Worm (Caenorhabditis elegans) whole organism, early embryonic: Measurements from ENCODE around the gene taf-6.2.

ENCODE experiments used
- B0310.2 ChIP-seq: sonication (generic microtip); optimal IDR thresholded peaks from 2 replicates; lab custom pipeline; 2016; ENCODE audit warnings: mild to moderate bottlenecking, missing genetic modification characterization, missing compliant biosample characterization
- F13C5.2 ChIP-seq: sonication (generic microtip); optimal IDR thresholded peaks from 2 replicates; lab custom pipeline; 2017; ENCODE audit warnings: mild to moderate bottlenecking, missing genetic modification characterization, inconsistent platforms, missing compliant biosample characterization
- aly-1 ChIP-seq: sonication (generic microtip); optimal IDR thresholded peaks from 2 replicates; lab custom pipeline; 2016; ENCODE audit warnings: missing genetic modification characterization, missing compliant biosample characterization
- ama-1 ChIP-seq: fragments of 150-350 bp; optimal IDR thresholded peaks from 2 replicates; lab custom pipeline; 2014
- ceh-13 ChIP-seq: fragments of 200-800 bp; sonication (Bioruptor generic); optimal IDR thresholded peaks from 2 replicates; lab custom pipeline; 2018; ENCODE audit warnings: mild to moderate bottlenecking, missing genetic modification characterization, missing compliant biosample characterization
- ceh-36 ChIP-seq: sonication (generic microtip); optimal IDR thresholded peaks from 2 replicates; lab custom pipeline; 2016; ENCODE audit warnings: missing genetic modification characterization, inconsistent platforms, missing compliant biosample characterization
- ets-7 ChIP-seq: sonication (generic microtip); optimal IDR thresholded peaks from 2 replicates; lab custom pipeline; 2016; ENCODE audit warnings: missing genotype, missing genetic modification characterization, missing compliant biosample characterization
- flt-1 ChIP-seq: fragments of 200-800 bp; sonication (Bioruptor generic); IDR thresholded peaks from 2 replicates; pipeline ENCODE4 v1.3.6; 2022; ENCODE audit warnings: missing genetic modification characterization, missing compliant biosample characterization
- hmbx-1 ChIP-seq: sonication (generic microtip); optimal IDR thresholded peaks from 2 replicates; lab custom pipeline; 2016; ENCODE audit warnings: mild to moderate bottlenecking, missing genetic modification characterization, missing compliant biosample characterization
- hmg-4 ChIP-seq: fragments of 200-800 bp; sonication (Bioruptor generic); optimal IDR thresholded peaks from 2 replicates; lab custom pipeline; 2018; ENCODE audit warnings: mild to moderate bottlenecking, missing genetic modification characterization, missing compliant biosample characterization
- hnd-1 ChIP-seq: sonication (generic microtip); optimal IDR thresholded peaks from 2 replicates; lab custom pipeline; 2016; ENCODE audit warnings: missing genetic modification characterization, missing compliant biosample characterization
- pes-1 ChIP-seq: fragments of 200-800 bp; sonication (Bioruptor generic); IDR thresholded peaks from 2 replicates; pipeline ENCODE4 v1.3.6; 2022; ENCODE audit warnings: missing genetic modification reagents, missing genetic modification characterization, missing compliant biosample characterization
- scrt-1 ChIP-seq: fragments of 200-800 bp; sonication (Bioruptor generic); IDR thresholded peaks from 2 replicates; pipeline ENCODE4 v1.3.6; 2022; ENCODE audit warnings: missing genetic modification characterization, missing compliant biosample characterization
- sea-1 ChIP-seq: fragments of 200-800 bp; sonication (Bioruptor generic); conservative IDR thresholded peaks from 2 replicates; pipeline ENCODE4 v1.3.6; 2022; ENCODE audit warnings: missing genetic modification characterization, missing compliant biosample characterization
- tbx-11 ChIP-seq: fragments of 200-800 bp; sonication (Bioruptor generic); IDR thresholded peaks from 2 replicates; pipeline ENCODE4 v1.3.6; 2022; ENCODE audit warnings: missing genetic modification characterization, missing compliant biosample characterization
- tbx-37 ChIP-seq: fragments of 200-800 bp; sonication (Bioruptor generic); conservative IDR thresholded peaks from 2 replicates; pipeline ENCODE4 v1.3.6; 2022; ENCODE audit warnings: missing genetic modification reagents, missing genetic modification characterization, missing compliant biosample characterization
- tra-4 ChIP-seq: sonication (generic microtip); optimal IDR thresholded peaks from 2 replicates; lab custom pipeline; 2017; ENCODE audit warnings: missing genetic modification characterization, missing compliant biosample characterization

Gene taf-6.2

ce11 chrIV:3686765-3687164 is 7.8 kb downstream of the taf-6.2 start, which contains the start of gene map-1:
Gene map-1, minus strand, starts transcription at chrIV:3686865.
- TF ChIP-seq ama-1 (lab: Kevin White, UChicago) (no peak), hmg-4 (GFP tag; lab: Kevin White, UChicago) (no peak), scrt-1 (GFP tag; lab: Robert Waterston, UW) (no peak), tbx-37 (GFP tag; lab: Robert Waterston, UW) (no peak), hnd-1 (tag; lab: Kevin White, UChicago) (no peak), pes-1 (GFP tag; lab: Robert Waterston, UW) (no peak), B0310.2 (tag; lab: Kevin White, UChicago) (no peak), tra-4 (tag; lab: Kevin White, UChicago) (no peak), sea-1 (no peak)

ce11 chrIV:3686260-3686659 is 8.3 kb downstream of the taf-6.2 start:
- TF ChIP-seq hmg-4 (GFP tag; lab: Kevin White, UChicago) (peak; percentile 21), tbx-11 (GFP tag; lab: Robert Waterston, UW) (0 out of 2 replicates have a peak, but pooled peaks have one; percentile 38), ceh-13 (no peak), aly-1 (tag; lab: Kevin White, UChicago) (peak; percentile 73), flt-1 (GFP tag; lab: Robert Waterston, UW) (no peak)

- TF ChIP-seq tbx-37 (GFP tag; lab: Robert Waterston, UW) = no peak
- no peak for TF ChIP-seq scrt-1 (GFP tag; lab: Robert Waterston, UW)
- no peak for TF ChIP-seq ets-7
- no peak for TF ChIP-seq F13C5.2
- TF ChIP-seq hmg-4 (GFP tag; lab: Kevin White, UChicago) = no peak
- TF ChIP-seq tbx-11 (GFP tag; lab: Robert Waterston, UW) = no peak
- no peak for TF ChIP-seq ceh-36 (tag; lab: Kevin White, UChicago)
Measured at ce11 chrIV:3681763-3682162, 12.8 kb downstream of the taf-6.2 start.

- no peak for TF ChIP-seq pes-1 (GFP tag; lab: Robert Waterston, UW)
- no peak for TF ChIP-seq hmg-4 (GFP tag; lab: Kevin White, UChicago)
- no peak for TF ChIP-seq scrt-1 (GFP tag; lab: Robert Waterston, UW)
- no peak for TF ChIP-seq flt-1 (GFP tag; lab: Robert Waterston, UW)
- TF ChIP-seq aly-1 (tag; lab: Kevin White, UChicago) = no peak
Measured at ce11 chrIV:3668603-3669002, 25.9 kb downstream of the taf-6.2 start, which contains the start of gene fmil-1. Gene fmil-1, minus strand, starts transcription at chrIV:3668703.

- TF ChIP-seq flt-1 (GFP tag; lab: Robert Waterston, UW) = no peak
- no peak for TF ChIP-seq tbx-37 (GFP tag; lab: Robert Waterston, UW)
- TF ChIP-seq hmbx-1 (tag; lab: Kevin White, UChicago) = no peak
- no peak for TF ChIP-seq ama-1 (lab: Kevin White, UChicago)
- TF ChIP-seq ceh-13 = no peak
- no peak for TF ChIP-seq F13C5.2
- TF ChIP-seq sea-1 = no peak
- TF ChIP-seq hnd-1 (tag; lab: Kevin White, UChicago) = no peak
Measured at ce11 chrIV:3667796-3668195, 26.7 kb downstream of the taf-6.2 start.

ce11 chrIV:3666543-3666942 is 28.0 kb downstream of the taf-6.2 start:
- no peak for TF ChIP-seq hmg-4 (GFP tag; lab: Kevin White, UChicago)
- TF ChIP-seq ama-1 (lab: Kevin White, UChicago) = no peak
- TF ChIP-seq tra-4 (tag; lab: Kevin White, UChicago) = no peak
- TF ChIP-seq tbx-37 (GFP tag; lab: Robert Waterston, UW) = no peak
- no peak for TF ChIP-seq ets-7
- TF ChIP-seq aly-1 (tag; lab: Kevin White, UChicago) = no peak
- TF ChIP-seq scrt-1 (GFP tag; lab: Robert Waterston, UW) = no peak
- no peak for TF ChIP-seq hnd-1 (tag; lab: Kevin White, UChicago)
- no peak for TF ChIP-seq ceh-13
- no peak for TF ChIP-seq tbx-11 (GFP tag; lab: Robert Waterston, UW)
- TF ChIP-seq ceh-36 (tag; lab: Kevin White, UChicago) = no peak
- no peak for TF ChIP-seq sea-1
- TF ChIP-seq flt-1 (GFP tag; lab: Robert Waterston, UW) = no peak
- TF ChIP-seq B0310.2 (tag; lab: Kevin White, UChicago) = no peak

ce11 chrIV:3665089-3665488 is 29.4 kb downstream of the taf-6.2 start:
- TF ChIP-seq ceh-13 = no peak
- TF ChIP-seq flt-1 (GFP tag; lab: Robert Waterston, UW) = no peak
- no peak for TF ChIP-seq tra-4 (tag; lab: Kevin White, UChicago)
- no peak for TF ChIP-seq ets-7
- TF ChIP-seq B0310.2 (tag; lab: Kevin White, UChicago) = no peak
- no peak for TF ChIP-seq tbx-37 (GFP tag; lab: Robert Waterston, UW)

- TF ChIP-seq hnd-1 (tag; lab: Kevin White, UChicago) (no peak), sea-1 (no peak), flt-1 (GFP tag; lab: Robert Waterston, UW) (no peak), tbx-11 (GFP tag; lab: Robert Waterston, UW) (no peak), ceh-36 (tag; lab: Kevin White, UChicago) (no peak), ama-1 (lab: Kevin White, UChicago) (no peak), aly-1 (tag; lab: Kevin White, UChicago) (no peak)
Measured at ce11 chrIV:3662863-3663262, 31.7 kb downstream of the taf-6.2 start.
